Fruit fly (Drosophila melanogaster) whole organism, embryonic: ENCODE results near the gene CG46460.

Source experiments
- Atf3 ChIP-seq: fragments of 200-800 bp; sonication (Bioruptor generic); optimal IDR thresholded peaks from 3 replicates; lab custom pipeline; 2016; ENCODE audit warnings: missing biosample characterization, missing genetic modification characterization
- B-H2 ChIP-seq: fragments of 200-800 bp; sonication (Bioruptor generic); optimal IDR thresholded peaks from 2 replicates; lab custom pipeline; 2018; ENCODE audit warnings: missing biosample characterization, mild to moderate bottlenecking, missing genetic modification characterization
- Bdp1 ChIP-seq: fragments of 200-800 bp; sonication (Bioruptor generic); optimal IDR thresholded peaks from 3 replicates; lab custom pipeline; 2016; ENCODE audit warnings: missing biosample characterization, missing genetic modification characterization
- BtbVII ChIP-seq: fragments of 200-800 bp; sonication (Bioruptor generic); optimal IDR thresholded peaks from 3 replicates; lab custom pipeline; 2017; ENCODE audit warnings: missing biosample characterization, mild to moderate bottlenecking, missing genetic modification characterization
- CG11093 ChIP-seq: fragments of 200-800 bp; sonication (Bioruptor generic); IDR thresholded peaks from 3 replicates; pipeline ENCODE4 v1.3.6; 2022; ENCODE audit warnings: missing biosample characterization, missing genetic modification characterization
- CG11696 ChIP-seq: fragments of 200-800 bp; sonication (Bioruptor generic); IDR thresholded peaks from 2 replicates; pipeline ENCODE4 v1.3.6; 2022; ENCODE audit warnings: missing biosample characterization, missing genetic modification characterization
- CG16863 ChIP-seq: fragments of 200-800 bp; sonication (Bioruptor generic); optimal IDR thresholded peaks from 3 replicates; lab custom pipeline; 2016; ENCODE audit warnings: missing biosample characterization, missing genetic modification characterization
- CG18262 ChIP-seq: fragments of 200-800 bp; optimal IDR thresholded peaks from 3 replicates; lab custom pipeline; 2019; ENCODE audit warnings: missing biosample characterization, mild to moderate bottlenecking, missing genetic modification characterization, moderate library complexity
- CG18599 ChIP-seq: fragments of 200-800 bp; sonication (Bioruptor generic); optimal IDR thresholded peaks from 3 replicates; lab custom pipeline; 2017; ENCODE audit warnings: missing biosample characterization, missing genetic modification characterization, mild to moderate bottlenecking, moderate library complexity, missing genetic modification reagents
- CG2116 ChIP-seq: fragments of 200-800 bp; sonication (Bioruptor generic); optimal IDR thresholded peaks from 3 replicates; lab custom pipeline; 2018; ENCODE audit warnings: missing biosample characterization, mild to moderate bottlenecking, missing genetic modification characterization
- CG30403 ChIP-seq: fragments of 200-800 bp; sonication (Bioruptor generic); optimal IDR thresholded peaks from 3 replicates; lab custom pipeline; 2016; ENCODE audit warnings: missing biosample characterization, missing genetic modification characterization
- CG3407 ChIP-seq: fragments of 200-800 bp; sonication (Bioruptor generic); optimal IDR thresholded peaks from 2 replicates; lab custom pipeline; 2018; ENCODE audit warnings: missing biosample characterization, mild to moderate bottlenecking, missing genetic modification characterization
- CG3838 ChIP-seq: fragments of 200-800 bp; sonication (Bioruptor generic); optimal IDR thresholded peaks from 3 replicates; lab custom pipeline; 2016; ENCODE audit warnings: missing biosample characterization, missing genetic modification characterization
- CG3847 ChIP-seq: fragments of 200-800 bp; sonication (Bioruptor generic); IDR thresholded peaks from 2 replicates; pipeline ENCODE4 v1.3.6; 2022; ENCODE audit warnings: missing biosample characterization, missing genetic modification characterization
- CG7357 ChIP-seq: fragments of 200-800 bp; sonication (Bioruptor generic); IDR thresholded peaks from 3 replicates; pipeline ENCODE4 v1.3.6; 2022; ENCODE audit warnings: missing biosample characterization, missing genetic modification characterization
- CG7786 ChIP-seq: fragments of 200-800 bp; sonication (Bioruptor generic); optimal IDR thresholded peaks from 2 replicates; lab custom pipeline; 2016; ENCODE audit warnings: missing biosample characterization, missing genetic modification characterization
- CG8290 ChIP-seq, 3 experiments: fragments of 200-800 bp; sonication (Bioruptor generic); optimal IDR thresholded peaks; 2 replicates each; lab custom pipeline; 2016 to 2019; ENCODE audit warnings: missing biosample characterization in 3 of 3, missing genetic modification characterization in 3 of 3, mild to moderate bottlenecking in 2 of 3, moderate library complexity in 1 of 3
- Dek ChIP-seq: fragments of 200-800 bp; sonication (Bioruptor generic); optimal IDR thresholded peaks from 3 replicates; lab custom pipeline; 2019; ENCODE audit warnings: missing biosample characterization, mild to moderate bottlenecking, missing genetic modification characterization, moderate library complexity
- E2f1 ChIP-seq: fragments of 200-800 bp; sonication (Bioruptor generic); IDR thresholded peaks from 2 replicates; pipeline ENCODE4 v1.3.6; 2022; ENCODE audit warnings: missing biosample characterization, missing genetic modification characterization
- Elba2 ChIP-seq: fragments of 200-800 bp; sonication (Bioruptor generic); optimal IDR thresholded peaks from 3 replicates; lab custom pipeline; 2016; ENCODE audit warnings: missing biosample characterization, missing genetic modification characterization
- Ets65A ChIP-seq: fragments of 200-800 bp; sonication (Bioruptor generic); peaks from one replicate; lab custom pipeline; 2016; ENCODE audit warnings: missing biosample characterization, missing genetic modification characterization
- Fer1 ChIP-seq: fragments of 200-800 bp; sonication (Bioruptor generic); optimal IDR thresholded peaks from 2 replicates; lab custom pipeline; 2017; ENCODE audit warnings: missing biosample characterization, mild to moderate bottlenecking, missing genetic modification characterization
- HmgD ChIP-seq: fragments of 200-800 bp; sonication (Bioruptor generic); optimal IDR thresholded peaks from 3 replicates; lab custom pipeline; 2016; ENCODE audit warnings: missing biosample characterization, missing genetic modification characterization
- MBD-R2 ChIP-seq: fragments of 200-800 bp; sonication (Bioruptor generic); IDR thresholded peaks from 2 replicates; pipeline ENCODE4 v1.3.6; 2022; ENCODE audit warnings: missing biosample characterization, missing genetic modification characterization
- Med ChIP-seq: fragments of 200-800 bp; sonication (Bioruptor generic); peaks from one replicate; lab custom pipeline; 2016; ENCODE audit warnings: missing biosample characterization, missing genetic modification characterization, mild to moderate bottlenecking, inconsistent platforms, moderate library complexity
- Neu2 ChIP-seq: fragments of 200-800 bp; sonication (Bioruptor generic); optimal IDR thresholded peaks from 3 replicates; lab custom pipeline; 2016; ENCODE audit warnings: missing biosample characterization, missing genetic modification characterization, borderline replicate concordance
- Sin3A ChIP-seq: fragments of >200 bp; optimal IDR thresholded peaks from 2 replicates; lab custom pipeline; 2018
- Xrp1 ChIP-seq: fragments of 200-800 bp; sonication (Bioruptor generic); IDR thresholded peaks from 2 replicates; pipeline ENCODE4 v1.3.6; 2022; ENCODE audit warnings: missing biosample characterization, missing genetic modification characterization
- chm ChIP-seq: fragments of 200-800 bp; sonication (Bioruptor generic); IDR thresholded peaks from 2 replicates; pipeline ENCODE4 v1.3.6; 2022; ENCODE audit warnings: missing biosample characterization, missing genetic modification characterization
- crol ChIP-seq: fragments of 200-800 bp; sonication (Bioruptor generic); IDR thresholded peaks from 2 replicates; pipeline ENCODE4 v1.3.6; 2022; ENCODE audit warnings: missing biosample characterization, missing genetic modification characterization
- crp ChIP-seq, 2 experiments: fragments of 200-800 bp; sonication (Bioruptor generic); optimal IDR thresholded peaks; 2 replicates in 1 of 2; 3 replicates in 1 of 2; lab custom pipeline; 2017; ENCODE audit warnings: missing biosample characterization in 2 of 2, missing genetic modification characterization in 2 of 2, mild to moderate bottlenecking in 1 of 2, moderate library complexity in 1 of 2
- fru ChIP-seq: fragments of >200 bp; optimal IDR thresholded peaks from 2 replicates; lab custom pipeline; 2017
- gfzf ChIP-seq: fragments of 200-800 bp; sonication (Bioruptor generic); optimal IDR thresholded peaks from 2 replicates; lab custom pipeline; 2016; ENCODE audit warnings: missing biosample characterization, mild to moderate bottlenecking, missing genetic modification characterization, moderate library complexity
- grau ChIP-seq: fragments of 200-800 bp; optimal IDR thresholded peaks from 3 replicates; lab custom pipeline; 2019; ENCODE audit warnings: missing biosample characterization, mild to moderate bottlenecking, missing genetic modification characterization, moderate library complexity
- insv ChIP-seq, 2 experiments: fragments of 200-800 bp; sonication (Bioruptor generic); optimal IDR thresholded peaks; 3 replicates each; lab custom pipeline; 2016 to 2018; ENCODE audit warnings: missing biosample characterization in 2 of 2, missing genetic modification characterization in 2 of 2
- ken ChIP-seq: fragments of 200-800 bp; sonication (Bioruptor generic); IDR thresholded peaks from 3 replicates; pipeline ENCODE4 v1.3.6; 2022; ENCODE audit warnings: missing biosample characterization, missing genetic modification characterization
- klu ChIP-seq: fragments of 200-800 bp; sonication (Bioruptor generic); IDR thresholded peaks from 2 replicates; pipeline ENCODE4 v1.3.6; 2022; ENCODE audit warnings: missing biosample characterization, missing genetic modification characterization
- lab ChIP-seq: fragments of 200-800 bp; sonication (Bioruptor generic); optimal IDR thresholded peaks from 3 replicates; lab custom pipeline; 2017; ENCODE audit warnings: missing biosample characterization, missing genetic modification characterization, mild to moderate bottlenecking, moderate library complexity, missing genetic modification reagents
- nerfin-1 ChIP-seq: fragments of 200-800 bp; sonication (Bioruptor generic); optimal IDR thresholded peaks from 3 replicates; lab custom pipeline; 2019; ENCODE audit warnings: missing biosample characterization, mild to moderate bottlenecking, missing genetic modification characterization, moderate library complexity
- nmo ChIP-seq: fragments of 200-800 bp; sonication (Bioruptor generic); optimal IDR thresholded peaks from 2 replicates; lab custom pipeline; 2018; ENCODE audit warnings: missing biosample characterization, mild to moderate bottlenecking, missing genetic modification characterization, moderate library complexity
- pan ChIP-seq, 4 experiments: fragments of >200 bp in 3 of 4; fragments of 200-800 bp in 1 of 4; sonication (Bioruptor generic) in 1 of 4; optimal IDR thresholded peaks in 3 of 4; IDR thresholded peaks in 1 of 4; 2 replicates each; pipeline versions ENCODE4 v1.3.6 to Lab custom; 2017 to 2022; ENCODE audit warnings: missing biosample characterization in 2 of 4, missing genetic modification characterization in 2 of 4, mixed read lengths in 1 of 4
- pzg ChIP-seq: fragments of 200-800 bp; sonication (Bioruptor generic); optimal IDR thresholded peaks from 3 replicates; lab custom pipeline; 2018; ENCODE audit warnings: missing biosample characterization, mild to moderate bottlenecking, missing genetic modification characterization, moderate library complexity
- row ChIP-seq: fragments of 200-800 bp; sonication (Bioruptor generic); IDR thresholded peaks from 3 replicates; pipeline ENCODE4 v1.3.6; 2022; ENCODE audit warnings: missing biosample characterization, missing genetic modification characterization
- sd ChIP-seq: fragments of 200-800 bp; sonication (Bioruptor generic); optimal IDR thresholded peaks from 3 replicates; lab custom pipeline; 2018; ENCODE audit warnings: missing biosample characterization, mild to moderate bottlenecking, missing genetic modification characterization, moderate library complexity
- shn ChIP-seq: fragments of 200-800 bp; sonication (Bioruptor generic); optimal IDR thresholded peaks from 3 replicates; lab custom pipeline; 2016; ENCODE audit warnings: missing biosample characterization, missing genetic modification characterization
- slbo ChIP-seq: fragments of 200-800 bp; sonication (Bioruptor generic); IDR thresholded peaks from 2 replicates; pipeline ENCODE4 v1.3.6; 2022; ENCODE audit warnings: missing biosample characterization, missing genetic modification characterization
- stwl ChIP-seq: fragments of 200-800 bp; sonication (Bioruptor generic); optimal IDR thresholded peaks from 3 replicates; lab custom pipeline; 2018; ENCODE audit warnings: missing biosample characterization, mild to moderate bottlenecking, missing genetic modification characterization, moderate library complexity
- unpg ChIP-seq: fragments of 200-800 bp; sonication (Bioruptor generic); optimal IDR thresholded peaks from 3 replicates; lab custom pipeline; 2018; ENCODE audit warnings: missing biosample characterization, mild to moderate bottlenecking, missing genetic modification characterization, moderate library complexity
- vvl ChIP-seq: fragments of 200-800 bp; sonication (Bioruptor generic); IDR thresholded peaks from 2 replicates; pipeline ENCODE4 v1.3.6; 2022; ENCODE audit warnings: missing biosample characterization, missing genetic modification characterization

Gene CG46460

DNA sequence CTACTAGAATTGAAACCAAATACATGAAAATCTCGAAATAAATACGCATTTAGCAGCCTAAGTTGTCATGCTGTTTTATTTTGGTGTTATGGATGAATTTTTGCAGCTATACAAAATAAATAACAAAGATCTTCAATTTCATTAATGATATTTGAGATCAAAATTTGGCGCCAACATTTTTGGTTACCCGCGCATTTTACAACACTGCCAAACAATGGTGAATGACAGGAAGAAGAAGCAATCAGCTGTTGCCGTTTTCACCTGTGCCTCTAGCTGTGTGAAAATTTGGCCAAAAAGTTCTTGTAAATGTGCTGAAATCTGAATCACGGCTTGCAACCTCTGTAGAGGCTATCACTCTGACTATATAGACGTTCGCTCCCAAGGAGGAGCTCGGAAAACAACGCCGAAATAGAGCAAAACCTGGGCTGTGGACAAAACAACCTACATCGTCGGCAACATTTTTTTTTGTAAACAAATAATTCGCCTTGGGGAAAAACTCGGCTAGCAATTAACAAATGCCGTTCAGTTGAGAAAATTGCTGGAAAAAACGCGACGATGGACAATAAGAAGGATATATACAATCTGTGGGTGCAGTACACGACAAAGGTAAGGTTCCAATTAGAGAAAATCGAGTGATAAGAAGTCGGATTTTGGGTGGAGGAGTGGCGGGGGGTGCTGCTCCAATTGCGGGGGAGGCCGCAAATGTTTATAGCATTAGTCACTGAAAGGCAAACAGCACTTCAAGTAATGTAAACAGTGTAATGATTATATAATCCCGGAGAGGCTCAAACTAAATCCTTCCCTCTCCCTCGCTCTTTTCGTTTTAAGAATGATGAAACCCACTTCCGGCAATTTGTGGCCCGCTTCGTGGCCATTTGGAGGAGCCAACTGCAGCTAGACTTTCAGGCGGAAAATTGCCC, 33.1 kb downstream of the CG46460 start, which contains the start of gene CG43367 (continued):
- no peak for TF ChIP-seq CG30403
- no peak for TF ChIP-seq grau (tag; lab: Kevin White, UChicago)
- TF ChIP-seq BtbVII (GFP tag; lab: Kevin White, UChicago) = no peak
- no peak for TF ChIP-seq Atf3 (GFP tag; lab: Kevin White, UChicago)
- no peak for TF ChIP-seq Neu2 (GFP tag; lab: Kevin White, UChicago)
- TF ChIP-seq nerfin-1 (tag; lab: Kevin White, UChicago) = peak; percentile 8
- peak; percentile 41; the same call in 1 of the 2 replicates for TF ChIP-seq slbo (GFP tag; lab: Robert Waterston, UW)
- TF ChIP-seq nmo (GFP tag; lab: Kevin White, UChicago) = peak; percentile 15
- TF ChIP-seq crol (GFP tag; lab: Robert Waterston, UW) = peak; percentile 90
- TF ChIP-seq CG3407 (GFP tag; lab: Kevin White, UChicago) = peak; percentile 57
- peak; percentile 82 for TF ChIP-seq pzg (GFP tag; lab: Kevin White, UChicago)
- no peak for TF ChIP-seq Dek (tag; lab: Kevin White, UChicago)
- no peak for TF ChIP-seq CG3838 (GFP tag; lab: Kevin White, UChicago)
- peak; percentile 39 for TF ChIP-seq lab (GFP tag; lab: Kevin White, UChicago)
- peak; percentile 50 for TF ChIP-seq stwl (tag; lab: Kevin White, UChicago)
- peak; percentile 31; the same call in 1 of the 3 replicates for TF ChIP-seq ken (GFP tag; lab: Robert Waterston, UW)
- no peak for TF ChIP-seq E2f1 (GFP tag; lab: Robert Waterston, UW)
- no peak for TF ChIP-seq CG7786
- TF ChIP-seq fru (lab: Kevin White, UChicago) = no peak
- TF ChIP-seq Sin3A (lab: Kevin White, UChicago) = peak; percentile 27
- TF ChIP-seq B-H2 (GFP tag; lab: Kevin White, UChicago) = no peak
- TF ChIP-seq CG11696 (GFP tag; lab: Robert Waterston, UW) = no peak
- TF ChIP-seq CG18262 (tag; lab: Kevin White, UChicago) = no peak
- TF ChIP-seq CG11093 (GFP tag; lab: Robert Waterston, UW) = no peak
- TF ChIP-seq CG16863 (GFP tag; lab: Kevin White, UChicago) = no peak
- TF ChIP-seq CG18599 = no peak
- TF ChIP-seq HmgD (GFP tag; lab: Kevin White, UChicago) = peak; percentile 25
- peak; percentile 56 for TF ChIP-seq CG3847 (GFP tag; lab: Robert Waterston, UW)
- peak; percentile 82 for TF ChIP-seq Elba2 (GFP tag; lab: Kevin White, UChicago)
- TF ChIP-seq gfzf (GFP tag; lab: Kevin White, UChicago) = peak; percentile 47
- TF ChIP-seq sd = peak; percentile 97
- TF ChIP-seq crp (GFP tag; optimal IDR thresholded peaks at IDR 0.05; lab: Kevin White, UChicago) = peak; percentile 94 to 98
- TF ChIP-seq CG7357 = no peak
- TF ChIP-seq row (GFP tag; lab: Robert Waterston, UW) = no peak
- TF ChIP-seq pan (optimal IDR thresholded peaks at IDR 0.05; lab: Kevin White, UChicago) = no peak
- no peak for TF ChIP-seq pan (GFP tag; optimal IDR thresholded peaks at IDR 0.05 in 1 of 2, IDR thresholded peaks at IDR 0.05 in 1 of 2)
- TF ChIP-seq unpg (GFP tag; lab: Kevin White, UChicago) = no peak
- peak in 1 of 2 experiments; percentile 47 for TF ChIP-seq insv (GFP tag; optimal IDR thresholded peaks at IDR 0.05; lab: Kevin White, UChicago)
- TF ChIP-seq MBD-R2 (GFP tag; lab: Robert Waterston, UW) = peak; percentile 89
- TF ChIP-seq Xrp1 (GFP tag; lab: Robert Waterston, UW) = peak; percentile 23; the same call in 1 of the 2 replicates
- no peak for TF ChIP-seq Fer1 (GFP tag; lab: Kevin White, UChicago)
- TF ChIP-seq Ets65A (GFP tag; lab: Kevin White, UChicago) = peak; percentile 58
- no peak for TF ChIP-seq Bdp1 (GFP tag; lab: Kevin White, UChicago)
- TF ChIP-seq CG8290 (GFP tag; optimal IDR thresholded peaks at IDR 0.05; lab: Kevin White, UChicago) = no peak
- TF ChIP-seq CG8290 (tag; optimal IDR thresholded peaks at IDR 0.05; lab: Kevin White, UChicago) = no peak
- TF ChIP-seq vvl = no peak
- peak; percentile 89 for TF ChIP-seq Med (GFP tag; lab: Kevin White, UChicago)
- no peak for TF ChIP-seq CG2116 (GFP tag; lab: Kevin White, UChicago)
- no peak for TF ChIP-seq shn (GFP tag; lab: Kevin White, UChicago)
- 0 out of 2 replicates have a peak, but pooled peaks have one; percentile 21 for TF ChIP-seq klu (GFP tag; lab: Robert Waterston, UW)
- TF ChIP-seq chm (GFP tag; lab: Robert Waterston, UW) = 0 out of 2 replicates have a peak, but pooled peaks have one; percentile 11
